Worm (Caenorhabditis elegans) whole organism, young adult: ENCODE results near the gene nprl-2.

Experiments
- ZK185.1 ChIP-seq: sonication (generic microtip); optimal IDR thresholded peaks from 2 replicates; lab custom pipeline; 2016; ENCODE audit warnings: mild to moderate bottlenecking, missing genetic modification characterization, missing compliant biosample characterization; ENCODE audit not compliant: poor library complexity, severe bottlenecking
- ceh-40 ChIP-seq: fragments of 200-800 bp; sonication (Bioruptor generic); IDR thresholded peaks from 2 replicates; pipeline ENCODE4 v1.3.6; 2022; ENCODE audit warnings: missing genetic modification characterization, missing compliant biosample characterization
- egl-18 ChIP-seq: fragments of 200-800 bp; sonication (Bioruptor generic); IDR thresholded peaks from 2 replicates; pipeline ENCODE4 v1.3.6; 2022; ENCODE audit warnings: missing genetic modification reagents, missing genetic modification characterization, missing compliant biosample characterization
- let-607 ChIP-seq, 2 experiments: fragments of 200-800 bp in 1 of 2; sonication (Bioruptor generic) in 1 of 2; sonication (generic microtip) in 1 of 2; optimal IDR thresholded peaks; 2 replicates each; lab custom pipeline; 2016 to 2018; ENCODE audit warnings: mild to moderate bottlenecking in 2 of 2, missing compliant biosample characterization in 2 of 2, missing genetic modification characterization in 2 of 2, moderate library complexity in 2 of 2, missing genotype in 1 of 2
- lsy-27 ChIP-seq: sonication (generic microtip); optimal IDR thresholded peaks from 2 replicates; lab custom pipeline; 2017; ENCODE audit warnings: missing genetic modification characterization, mild to moderate bottlenecking, missing compliant biosample characterization, antibody characterized with exemption, missing genotype, borderline replicate concordance; ENCODE audit not compliant: insufficient read depth
- xnd-1 ChIP-seq: sonication (generic microtip); optimal IDR thresholded peaks from 2 replicates; lab custom pipeline; 2016; ENCODE audit warnings: missing genotype, missing genetic modification reagents, missing genetic modification characterization, missing compliant biosample characterization

DNA sequence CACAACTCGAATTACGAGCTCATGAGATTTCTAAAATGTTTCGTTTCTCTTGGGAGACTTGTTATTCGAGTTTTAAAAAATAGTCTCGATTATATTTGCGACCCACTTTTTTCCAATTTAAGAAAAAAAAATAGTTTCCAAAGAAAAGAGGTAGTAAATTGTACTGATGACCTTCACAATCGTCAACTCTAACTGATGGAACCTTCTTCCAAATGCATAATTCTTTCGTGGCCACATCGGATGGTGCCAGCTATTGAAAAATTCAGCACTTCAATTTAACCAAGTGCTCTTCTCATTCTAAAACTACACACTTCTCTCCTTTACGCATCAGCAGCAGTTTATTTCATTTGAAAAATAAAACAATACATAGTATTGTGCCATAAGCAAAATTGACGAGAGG, 13.0 kb upstream of the nprl-2 start:
- TF ChIP-seq xnd-1 (tag; lab: Kevin White, UChicago) (no peak), let-607 (tag; optimal IDR thresholded peaks at IDR 0.05; lab: Kevin White, UChicago) (no peak), egl-18 (GFP tag; lab: Robert Waterston, UW) (no peak), ZK185.1 (no peak), lsy-27 (no peak), ceh-40 (GFP tag; lab: Robert Waterston, UW) (no peak)
